Worm (Caenorhabditis elegans) whole organism, midembryonic: Measurements from ENCODE around the gene F44E2.6.

Experiments used
- T22C8.4 ChIP-seq: fragments of 200-800 bp; sonication (Bioruptor generic); IDR thresholded peaks from 2 replicates; pipeline ENCODE4 v1.3.6; 2022; ENCODE audit warnings: missing genetic modification characterization, missing compliant biosample characterization
- cog-1 ChIP-seq: sonication (generic microtip); optimal IDR thresholded peaks from 2 replicates; lab custom pipeline; 2016; ENCODE audit warnings: missing genetic modification characterization, missing compliant biosample characterization
- flt-1 ChIP-seq: fragments of 200-800 bp; sonication (Bioruptor generic); IDR thresholded peaks from 2 replicates; pipeline ENCODE4 v1.3.6; 2022; ENCODE audit warnings: missing genetic modification characterization, missing compliant biosample characterization
- ref-1 ChIP-seq: fragments of 200-800 bp; sonication (Bioruptor generic); conservative IDR thresholded peaks from 2 replicates; pipeline ENCODE4 v1.3.6; 2022; ENCODE audit warnings: missing genetic modification reagents, missing genetic modification characterization, missing compliant biosample characterization
- ztf-23 ChIP-seq: fragments of 200-800 bp; sonication (Bioruptor generic); IDR thresholded peaks from 2 replicates; pipeline ENCODE4 v1.3.6; 2022; ENCODE audit warnings: missing genetic modification reagents, missing genetic modification characterization, missing compliant biosample characterization
- ztf-29 ChIP-seq: fragments of 200-800 bp; sonication (Bioruptor generic); IDR thresholded peaks from 2 replicates; pipeline ENCODE4 v1.3.6; 2022; ENCODE audit warnings: missing genetic modification reagents, missing genetic modification characterization, missing compliant biosample characterization

DNA sequence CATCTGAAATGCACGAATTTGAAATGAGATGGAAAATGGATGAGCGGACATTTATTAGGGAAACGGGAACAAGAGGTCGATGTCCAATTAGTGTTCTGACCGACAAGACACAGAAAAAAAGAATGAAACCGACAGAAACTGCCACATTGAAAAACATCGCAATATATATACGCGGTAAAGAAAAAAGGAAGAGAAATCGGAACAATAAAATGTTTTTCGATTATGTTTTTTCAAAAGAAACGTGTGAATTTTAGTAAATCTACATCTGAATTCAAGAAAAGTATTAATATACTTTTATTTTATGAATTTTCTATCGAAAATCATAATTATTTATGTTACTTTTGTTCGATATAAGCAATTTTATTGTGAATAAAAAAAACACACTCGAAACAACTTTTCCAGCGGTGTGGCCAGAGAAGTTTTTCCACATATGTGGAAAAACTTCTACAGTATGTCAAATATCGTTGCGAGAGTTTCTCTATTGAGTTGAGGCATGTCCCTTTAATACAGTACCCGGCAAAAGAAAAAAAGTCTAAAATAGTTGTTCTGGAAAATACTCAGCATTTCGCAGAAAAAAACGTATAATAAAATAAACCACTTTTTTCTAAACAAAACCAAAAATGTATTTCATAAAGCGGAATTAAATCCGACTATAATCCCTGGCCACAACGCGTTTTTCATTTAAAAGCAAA, 13.8 kb downstream of the F44E2.6 start, which contains the start of gene F44E2.10:
- no peak for TF ChIP-seq ref-1
- no peak for TF ChIP-seq flt-1 (GFP tag; lab: Robert Waterston, UW)
- no peak for TF ChIP-seq T22C8.4 (GFP tag; lab: Robert Waterston, UW)
- no peak for TF ChIP-seq ztf-23 (GFP tag; lab: Robert Waterston, UW)
- no peak for TF ChIP-seq ztf-29
- no peak for TF ChIP-seq cog-1 (tag; lab: Kevin White, UChicago)
